Worm (Caenorhabditis elegans) whole organism, L2 larva: ENCODE results near the gene EGAP2.2.
A peak's percentile ranks its signal among the peaks of the same experiment; 100 is the strongest.

Experiments
- R02D3.7 ChIP-seq: fragments of 150-350 bp; optimal IDR thresholded peaks from 2 replicates; lab custom pipeline; 2014; ENCODE audit warnings: missing biosample characterization, missing genetic modification characterization
- elt-3 ChIP-seq: sonication (generic microtip); optimal IDR thresholded peaks from 2 replicates; lab custom pipeline; 2017; ENCODE audit warnings: missing biosample characterization, missing genetic modification characterization
- fos-1 ChIP-seq: fragments of 150-350 bp; optimal IDR thresholded peaks from 2 replicates; lab custom pipeline; 2014; ENCODE audit warnings: missing biosample characterization, missing genetic modification characterization
- lin-39 ChIP-seq: fragments of 150-350 bp; optimal IDR thresholded peaks from 2 replicates; lab custom pipeline; 2014; ENCODE audit warnings: missing biosample characterization, missing genetic modification reagents, missing genetic modification characterization
- mbf-1 ChIP-seq: sonication (generic microtip); optimal IDR thresholded peaks from 2 replicates; lab custom pipeline; 2017; ENCODE audit warnings: missing biosample characterization, missing genetic modification characterization
- peb-1 ChIP-seq: fragments of 150-350 bp; optimal IDR thresholded peaks from 2 replicates; lab custom pipeline; 2014; ENCODE audit warnings: missing biosample characterization, missing genetic modification characterization
- skn-1 ChIP-seq: sonication (generic microtip); optimal IDR thresholded peaks from 2 replicates; lab custom pipeline; 2017; ENCODE audit warnings: missing biosample characterization, missing genetic modification characterization
- unc-62 ChIP-seq: fragments of 150-350 bp; optimal IDR thresholded peaks from 2 replicates; lab custom pipeline; 2014; ENCODE audit warnings: missing biosample characterization, missing genetic modification reagents, missing genetic modification characterization

- no peak for TF ChIP-seq mbf-1 (tag; lab: Kevin White, UChicago)
- peak; percentile 48 for TF ChIP-seq fos-1
- TF ChIP-seq unc-62 (GFP tag; lab: Kevin White, UChicago), result no peak
- no peak for TF ChIP-seq elt-3 (tag; lab: Kevin White, UChicago)
- no peak for TF ChIP-seq skn-1 (tag; lab: Kevin White, UChicago)
- TF ChIP-seq lin-39 (tag; lab: Kevin White, UChicago), result no peak
- TF ChIP-seq R02D3.7 (tag; lab: Kevin White, UChicago), result no peak
- TF ChIP-seq peb-1 (tag; lab: Kevin White, UChicago), result no peak
Measured at ce11 chrII:5181497-5181896, 48.2 kb upstream of the EGAP2.2 start.
